Worm (Caenorhabditis elegans): ENCODE measurements around the gene dpy-21.
A peak's percentile ranks its signal among the peaks of the same experiment; 100 is the strongest.
"Not testable (repeated sequence)": the region's sequence is repeated elsewhere in the genome, so short reads cannot be mapped to it uniquely, and the experiment has no call there.

The dpy-21 gene

ce11 chrV:17935857-17936256 lies 13.1 kb downstream of the dpy-21 start:
- TF ChIP-seq lin-15B (tag; optimal IDR thresholded peaks at IDR 0.05): no peak
- TF ChIP-seq fos-1 (tag; optimal IDR thresholded peaks at IDR 0.05): no peak
- no peak for TF ChIP-seq elt-2 (tag; optimal IDR thresholded peaks at IDR 0.05)
- no peak for TF ChIP-seq skn-1 (tag; optimal IDR thresholded peaks at IDR 0.05)
- no peak for TF ChIP-seq R02D3.7 (tag; optimal IDR thresholded peaks at IDR 0.05)
- TF ChIP-seq ztf-11 (tag; optimal IDR thresholded peaks at IDR 0.05): no peak
- TF ChIP-seq ceh-82 (tag; optimal IDR thresholded peaks at IDR 0.05): no peak
- no peak for TF ChIP-seq unc-62 (GFP tag; optimal IDR thresholded peaks at IDR 0.05)
- TF ChIP-seq nfya-1 (tag; optimal IDR thresholded peaks at IDR 0.05; ENCODE audit: insufficient read depth): no peak
- TF ChIP-seq ama-1 (optimal IDR thresholded peaks at IDR 0.05): no peak
- no peak for TF ChIP-seq fkh-10 (GFP tag; optimal IDR thresholded peaks at IDR 0.05)
- TF ChIP-seq nhr-11 (tag; optimal IDR thresholded peaks at IDR 0.05): no peak
- no peak for TF ChIP-seq nhr-28 (tag; optimal IDR thresholded peaks at IDR 0.05)
- no peak for TF ChIP-seq ceh-28 (tag; optimal IDR thresholded peaks at IDR 0.05)
- TF ChIP-seq ZK546.5 (tag; optimal IDR thresholded peaks at IDR 0.05): no peak
- TF ChIP-seq ceh-9 (tag; optimal IDR thresholded peaks at IDR 0.05): no peak
- TF ChIP-seq unc-39 (tag; optimal IDR thresholded peaks at IDR 0.05): no peak
- TF ChIP-seq elt-3 (tag; optimal IDR thresholded peaks at IDR 0.05): no peak

ce11 chrV:17931795-17932194 lies 17.2 kb downstream of the dpy-21 start:
- TF ChIP-seq lin-39 (tag; optimal IDR thresholded peaks at IDR 0.05) (no peak), skn-1 (tag; optimal IDR thresholded peaks at IDR 0.05) (no peak), unc-39 (tag; optimal IDR thresholded peaks at IDR 0.05) (no peak), ceh-16 (tag; optimal IDR thresholded peaks at IDR 0.05) (no peak), sea-2 (GFP tag; optimal IDR thresholded peaks at IDR 0.05) (no peak)

ce11 chrV:17928128-17928527 lies 20.9 kb downstream of the dpy-21 start:
- TF ChIP-seq ztf-11 (tag; optimal IDR thresholded peaks at IDR 0.05): no peak

ce11 chrV:17924095-17925000 lies 24.6 kb downstream of the dpy-21 start, which contains the start of gene usp-50:
usp-50 (plus strand) TSS chrV:17924916.
- TF ChIP-seq hmg-11, nhr-67, ztf-4 (tag; optimal IDR thresholded peaks at IDR 0.05): not testable (repeated sequence)

- TF ChIP-seq tbx-2 (tag; optimal IDR thresholded peaks at IDR 0.05): no peak
- TF ChIP-seq egl-27 (tag; optimal IDR thresholded peaks at IDR 0.05): no peak
- peak; percentile 35 for TF ChIP-seq lin-39 (tag; optimal IDR thresholded peaks at IDR 0.05)
- TF ChIP-seq daf-12 (tag; optimal IDR thresholded peaks at IDR 0.05): no peak
- TF ChIP-seq fkh-10 (GFP tag; optimal IDR thresholded peaks at IDR 0.05): peak; percentile 24
- TF ChIP-seq mml-1 (tag; optimal IDR thresholded peaks at IDR 0.05): no peak
- no peak for TF ChIP-seq mdl-1 (tag; optimal IDR thresholded peaks at IDR 0.05)
- TF ChIP-seq elt-1 (tag; optimal IDR thresholded peaks at IDR 0.05): no peak
- no peak for TF ChIP-seq elt-3 (tag; optimal IDR thresholded peaks at IDR 0.05)
- peak; percentile 48 for TF ChIP-seq hmg-11 (tag; optimal IDR thresholded peaks at IDR 0.05)
- no peak for TF ChIP-seq zag-1 (tag; optimal IDR thresholded peaks at IDR 0.05)
- TF ChIP-seq nhr-76 (tag; optimal IDR thresholded peaks at IDR 0.05): no peak
- no peak for TF ChIP-seq nhr-43 (tag; optimal IDR thresholded peaks at IDR 0.05; ENCODE audit: poor library complexity, severe bottlenecking)
- no peak for TF ChIP-seq R02D3.7 (tag; optimal IDR thresholded peaks at IDR 0.05)
- TF ChIP-seq nhr-237 (tag; optimal IDR thresholded peaks at IDR 0.05): no peak
- no peak for TF ChIP-seq egl-5 (tag; optimal IDR thresholded peaks at IDR 0.05)
- no peak for TF ChIP-seq ztf-4 (tag; optimal IDR thresholded peaks at IDR 0.05)
- no peak for TF ChIP-seq pqm-1 (tag; optimal IDR thresholded peaks at IDR 0.05)
- no peak for TF ChIP-seq nhr-11 (tag; optimal IDR thresholded peaks at IDR 0.05)
- peak; percentile 64 for TF ChIP-seq ceh-28 (tag; optimal IDR thresholded peaks at IDR 0.05)
- no peak for TF ChIP-seq nhr-28 (tag; optimal IDR thresholded peaks at IDR 0.05)
- TF ChIP-seq nhr-25 (tag; optimal IDR thresholded peaks at IDR 0.05): peak; percentile 47
- no peak for TF ChIP-seq lsy-12 (tag; optimal IDR thresholded peaks at IDR 0.05)
- TF ChIP-seq snpc-4 (tag; optimal IDR thresholded peaks at IDR 0.05): peak; percentile 47
- no peak for TF ChIP-seq fkh-2 (tag; optimal IDR thresholded peaks at IDR 0.05)
- peak; percentile 86 for TF ChIP-seq pha-4 (tag; optimal IDR thresholded peaks at IDR 0.05)
- no peak for TF ChIP-seq ceh-16 (tag; optimal IDR thresholded peaks at IDR 0.05)
- peak; percentile 71 for TF ChIP-seq ceh-82 (tag; optimal IDR thresholded peaks at IDR 0.05)
- peak; percentile 96 for TF ChIP-seq skn-1 (tag; optimal IDR thresholded peaks at IDR 0.05)
- peak; percentile 40 for TF ChIP-seq jun-1 (tag; optimal IDR thresholded peaks at IDR 0.05)
- TF ChIP-seq ZK546.5 (tag; optimal IDR thresholded peaks at IDR 0.05): no peak
- no peak for TF ChIP-seq fos-1 (tag; optimal IDR thresholded peaks at IDR 0.05)
- peak; percentile 75 for TF ChIP-seq nfya-1 (tag; optimal IDR thresholded peaks at IDR 0.05; ENCODE audit: insufficient read depth)
- TF ChIP-seq ama-1 (optimal IDR thresholded peaks at IDR 0.05): no peak
- no peak for TF ChIP-seq ceh-9 (tag; optimal IDR thresholded peaks at IDR 0.05)
These were observed 27.6 kb downstream of the dpy-21 start, which contains the start of gene E01B7.2 for ce11 chrV:17921423-17921822. E01B7.2 (plus strand) TSS chrV:17921772.

Measured in whole organism, L3 larva.